Fruit fly (Drosophila melanogaster) whole organism, embryonic: ENCODE results near the gene CG4230.

Experiments
- Asciz ChIP-seq: fragments of 200-800 bp; sonication (Bioruptor generic); optimal IDR thresholded peaks from 2 replicates; lab custom pipeline; 2017; ENCODE audit warnings: missing biosample characterization, mild to moderate bottlenecking, missing genetic modification characterization, missing genetic modification reagents
- Bgb ChIP-seq: fragments of 200-800 bp; sonication (Bioruptor generic); IDR thresholded peaks from 2 replicates; pipeline ENCODE4 v1.3.6; 2022; ENCODE audit warnings: missing biosample characterization, missing genetic modification characterization; ENCODE audit not compliant: partially characterized antibody
- CG12219 ChIP-seq: fragments of 200-800 bp; sonication (Bioruptor generic); optimal IDR thresholded peaks from 3 replicates; lab custom pipeline; 2018; ENCODE audit warnings: missing biosample characterization, mild to moderate bottlenecking, missing genetic modification characterization
- CG13287 ChIP-seq: fragments of 200-800 bp; sonication (Bioruptor generic); IDR thresholded peaks from 2 replicates; pipeline ENCODE4 v1.3.6; 2022; ENCODE audit warnings: missing biosample characterization, missing genetic modification characterization; ENCODE audit not compliant: partially characterized antibody
- CG14014 ChIP-seq: fragments of 200-800 bp; sonication (Bioruptor generic); IDR thresholded peaks from 2 replicates; pipeline ENCODE4 v1.3.6; 2022; ENCODE audit warnings: missing biosample characterization, missing genetic modification characterization
- CG14710 ChIP-seq: fragments of 200-800 bp; sonication (Bioruptor generic); optimal IDR thresholded peaks from 3 replicates; lab custom pipeline; 2019; ENCODE audit warnings: missing biosample characterization, mild to moderate bottlenecking, missing genetic modification characterization, moderate library complexity
- CG14860 ChIP-seq: fragments of 200-800 bp; sonication (Bioruptor generic); IDR thresholded peaks from 3 replicates; pipeline ENCODE4 v1.3.6; 2022; ENCODE audit warnings: missing biosample characterization, missing genetic modification characterization; ENCODE audit not compliant: partially characterized antibody
- CG16779 ChIP-seq: fragments of 200-800 bp; sonication (Bioruptor generic); IDR thresholded peaks from 2 replicates; pipeline ENCODE4 v1.3.6; 2022; ENCODE audit warnings: missing biosample characterization, missing genetic modification characterization
- CG16813 ChIP-seq: fragments of 200-800 bp; sonication (Bioruptor generic); IDR thresholded peaks from 3 replicates; pipeline ENCODE4 v1.3.6; 2022; ENCODE audit warnings: missing biosample characterization, missing genetic modification characterization; ENCODE audit not compliant: partially characterized antibody
- CG17361 ChIP-seq: fragments of 200-800 bp; sonication (Bioruptor generic); IDR thresholded peaks from 3 replicates; pipeline ENCODE4 v1.3.6; 2022; ENCODE audit warnings: missing biosample characterization, missing genetic modification characterization
- CG17912 ChIP-seq: fragments of 200-800 bp; sonication (Bioruptor generic); optimal IDR thresholded peaks from 2 replicates; lab custom pipeline; 2018; ENCODE audit warnings: missing biosample characterization, mild to moderate bottlenecking, missing genetic modification characterization
- CG6654 ChIP-seq: fragments of 200-800 bp; sonication (Bioruptor generic); optimal IDR thresholded peaks from 2 replicates; lab custom pipeline; 2017; ENCODE audit warnings: missing biosample characterization, mild to moderate bottlenecking, missing genetic modification characterization
- CG6791 ChIP-seq: fragments of 200-800 bp; sonication (Bioruptor generic); IDR thresholded peaks from 3 replicates; pipeline ENCODE4 v1.3.6; 2022; ENCODE audit warnings: missing biosample characterization, missing genetic modification characterization; ENCODE audit not compliant: partially characterized antibody
- CG7963 ChIP-seq: fragments of 200-800 bp; sonication (Bioruptor generic); IDR thresholded peaks from 3 replicates; pipeline ENCODE4 v1.3.6; 2022; ENCODE audit warnings: missing biosample characterization, missing genetic modification characterization; ENCODE audit not compliant: partially characterized antibody
- CG7987 ChIP-seq: fragments of 200-800 bp; sonication (Bioruptor generic); optimal IDR thresholded peaks from 2 replicates; lab custom pipeline; 2018; ENCODE audit warnings: missing biosample characterization, mild to moderate bottlenecking, missing genetic modification characterization, moderate library complexity
- CG8765 ChIP-seq: fragments of 200-800 bp; sonication (Bioruptor generic); IDR thresholded peaks from 2 replicates; pipeline ENCODE4 v1.3.6; 2022; ENCODE audit warnings: missing biosample characterization, missing genetic modification characterization
- CG9797 ChIP-seq: fragments of 200-800 bp; sonication (Bioruptor generic); optimal IDR thresholded peaks from 3 replicates; lab custom pipeline; 2018; ENCODE audit warnings: missing biosample characterization, mild to moderate bottlenecking, missing genetic modification characterization
- CG9932 ChIP-seq: fragments of 200-800 bp; sonication (Bioruptor generic); IDR thresholded peaks from 2 replicates; pipeline ENCODE4 v1.3.6; 2022; ENCODE audit warnings: missing biosample characterization, missing genetic modification characterization
- CoRest ChIP-seq: fragments of 200-800 bp; sonication (Bioruptor generic); optimal IDR thresholded peaks from 3 replicates; lab custom pipeline; 2018; ENCODE audit warnings: missing biosample characterization, mild to moderate bottlenecking, missing genetic modification characterization, moderate library complexity
- D19B ChIP-seq: fragments of 200-800 bp; sonication (Bioruptor generic); optimal IDR thresholded peaks from 2 replicates; lab custom pipeline; 2017; ENCODE audit warnings: missing biosample characterization, mild to moderate bottlenecking, missing genetic modification characterization
- Dll ChIP-seq: fragments of 200-800 bp; sonication (Bioruptor generic); IDR thresholded peaks from 4 replicates; pipeline ENCODE4 v1.3.6; 2022; ENCODE audit warnings: missing biosample characterization, missing genetic modification characterization; ENCODE audit not compliant: partially characterized antibody
- Doc2 ChIP-seq: fragments of 200-800 bp; sonication (Bioruptor generic); IDR thresholded peaks from 2 replicates; pipeline ENCODE4 v1.3.6; 2022; ENCODE audit warnings: missing biosample characterization, missing genetic modification characterization
- Ets65A ChIP-seq: fragments of 200-800 bp; sonication (Bioruptor generic); peaks from one replicate; lab custom pipeline; 2016; ENCODE audit warnings: missing biosample characterization, missing genetic modification characterization
- HLH4C ChIP-seq: fragments of 200-800 bp; sonication (Bioruptor generic); IDR thresholded peaks from 3 replicates; pipeline ENCODE4 v1.3.6; 2022; ENCODE audit warnings: missing biosample characterization, missing genetic modification characterization; ENCODE audit not compliant: partially characterized antibody
- Mad ChIP-seq: fragments of 200-800 bp; sonication (Bioruptor generic); optimal IDR thresholded peaks from 2 replicates; lab custom pipeline; 2016; ENCODE audit warnings: missing biosample characterization, missing genetic modification characterization
- NC2α ChIP-seq: fragments of 200-800 bp; sonication (Bioruptor generic); optimal IDR thresholded peaks from 2 replicates; lab custom pipeline; 2016; ENCODE audit warnings: missing biosample characterization, missing genetic modification characterization
- Scr ChIP-seq: fragments of 200-800 bp; sonication (Bioruptor generic); IDR thresholded peaks from 2 replicates; pipeline ENCODE4 v1.3.6; 2022; ENCODE audit warnings: missing biosample characterization, missing genetic modification characterization; ENCODE audit not compliant: partially characterized antibody
- ato ChIP-seq: fragments of 200-800 bp; sonication (Bioruptor generic); IDR thresholded peaks from 2 replicates; pipeline ENCODE4 v1.3.6; 2022; ENCODE audit warnings: missing biosample characterization, missing genetic modification characterization; ENCODE audit not compliant: partially characterized antibody
- bbx ChIP-seq: fragments of 200-800 bp; sonication (Bioruptor generic); IDR thresholded peaks from 2 replicates; pipeline ENCODE4 v1.3.6; 2022; ENCODE audit warnings: missing biosample characterization, missing genetic modification characterization; ENCODE audit not compliant: partially characterized antibody
- chinmo ChIP-seq: fragments of 200-800 bp; sonication (Bioruptor generic); IDR thresholded peaks from 4 replicates; pipeline ENCODE4 v1.3.6; 2022; ENCODE audit warnings: missing biosample characterization, missing genetic modification characterization; ENCODE audit not compliant: partially characterized antibody
- ftz-f1 ChIP-seq: fragments of 200-800 bp; sonication (Bioruptor generic); optimal IDR thresholded peaks from 2 replicates; lab custom pipeline; 2016; ENCODE audit warnings: missing biosample characterization, missing genetic modification characterization
- fu2 ChIP-seq: fragments of 200-800 bp; sonication (Bioruptor generic); optimal IDR thresholded peaks from 2 replicates; lab custom pipeline; 2016; ENCODE audit warnings: missing biosample characterization, missing genetic modification characterization
- hb ChIP-seq: fragments of 200-800 bp; sonication (Bioruptor generic); IDR thresholded peaks from 3 replicates; pipeline ENCODE4 v1.3.6; 2022; ENCODE audit warnings: missing biosample characterization, missing genetic modification characterization; ENCODE audit not compliant: partially characterized antibody
- nerfin-2 ChIP-seq: fragments of 200-800 bp; sonication (Bioruptor generic); IDR thresholded peaks from 2 replicates; pipeline ENCODE4 v1.3.6; 2022; ENCODE audit warnings: missing biosample characterization, missing genetic modification characterization; ENCODE audit not compliant: partially characterized antibody
- onecut ChIP-seq: fragments of 200-800 bp; sonication (Bioruptor generic); IDR thresholded peaks from 2 replicates; pipeline ENCODE4 v1.3.6; 2022; ENCODE audit warnings: missing biosample characterization, missing genetic modification characterization
- psq ChIP-seq: fragments of 200-800 bp; sonication (Bioruptor generic); optimal IDR thresholded peaks from 2 replicates; lab custom pipeline; 2017; ENCODE audit warnings: missing biosample characterization, missing genetic modification characterization
- sd ChIP-seq: fragments of 200-800 bp; sonication (Bioruptor generic); optimal IDR thresholded peaks from 3 replicates; lab custom pipeline; 2018; ENCODE audit warnings: missing biosample characterization, mild to moderate bottlenecking, missing genetic modification characterization, moderate library complexity
- sna ChIP-seq: fragments of 200-800 bp; sonication (Bioruptor generic); IDR thresholded peaks from 2 replicates; pipeline ENCODE4 v1.3.6; 2022; ENCODE audit warnings: missing biosample characterization, missing genetic modification characterization; ENCODE audit not compliant: partially characterized antibody
- tna ChIP-seq: fragments of 200-800 bp; sonication (Bioruptor generic); IDR thresholded peaks from 2 replicates; pipeline ENCODE4 v1.3.6; 2022; ENCODE audit warnings: missing biosample characterization, missing genetic modification characterization; ENCODE audit not compliant: partially characterized antibody
- trem ChIP-seq: fragments of 200-800 bp; optimal IDR thresholded peaks from 3 replicates; lab custom pipeline; 2019; ENCODE audit warnings: missing biosample characterization, mild to moderate bottlenecking, missing genetic modification characterization, moderate library complexity
- vnd ChIP-seq: fragments of 200-800 bp; sonication (Bioruptor generic); IDR thresholded peaks from 3 replicates; pipeline ENCODE4 v1.3.6; 2022; ENCODE audit warnings: missing biosample characterization, missing genetic modification characterization; ENCODE audit not compliant: partially characterized antibody

The CG4230 gene

DNA sequence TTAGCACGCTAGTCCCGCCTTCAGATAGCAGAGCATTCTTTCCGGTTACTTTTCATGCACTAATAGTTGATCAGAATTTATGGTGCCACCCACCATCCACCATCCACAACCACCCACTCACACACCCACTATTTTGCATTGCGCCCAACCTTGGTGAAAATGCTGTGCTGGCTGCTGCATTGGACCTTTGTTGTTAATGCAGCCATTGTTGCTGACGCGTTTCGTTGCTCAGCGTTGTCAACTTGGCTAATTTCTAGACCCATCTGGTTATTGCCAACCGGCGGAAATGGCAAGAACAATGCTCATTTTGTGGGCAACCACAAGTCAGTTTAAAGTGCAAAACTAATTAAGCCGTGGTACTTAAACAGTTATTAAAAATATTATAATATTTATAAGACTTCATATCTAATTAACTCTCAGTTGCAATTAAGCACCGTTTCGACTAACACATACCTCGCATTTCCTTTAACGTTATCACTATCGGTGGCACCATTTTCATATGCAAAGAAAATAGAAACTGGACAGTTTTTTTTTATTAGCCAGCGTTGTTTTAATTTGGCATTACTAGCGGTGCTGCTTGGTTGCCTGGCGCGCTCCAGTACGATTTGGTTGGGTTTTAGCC lies 7.3 kb upstream of the CG4230 start:
- peak; percentile 76 for TF ChIP-seq Ets65A (GFP tag; lab: Kevin White, UChicago)
- 0 out of 4 replicates have a peak, but pooled peaks have one; percentile 37 for TF ChIP-seq chinmo (GFP tag; lab: Robert Waterston, UW)
- TF ChIP-seq CG6791 (GFP tag; lab: Robert Waterston, UW): peak; percentile 76
- no peak for TF ChIP-seq CG7987 (GFP tag; lab: Kevin White, UChicago)
- peak; percentile 62; the same call in 1 of the 3 replicates for TF ChIP-seq hb (GFP tag; lab: Robert Waterston, UW)
- TF ChIP-seq ato (GFP tag; lab: Robert Waterston, UW): peak; percentile 53
- no peak for TF ChIP-seq CG17361 (GFP tag; lab: Robert Waterston, UW)
- TF ChIP-seq CG13287 (GFP tag; lab: Robert Waterston, UW): peak; percentile 21; the same call in 1 of the 2 replicates
- TF ChIP-seq CG14014: no peak
- TF ChIP-seq NC2α (GFP tag; lab: Kevin White, UChicago): no peak
- TF ChIP-seq Dll (GFP tag; lab: Robert Waterston, UW): 0 out of 4 replicates have a peak, but pooled peaks have one; percentile 41
- peak; percentile 74 for TF ChIP-seq nerfin-2 (GFP tag; lab: Robert Waterston, UW)
- TF ChIP-seq sna (GFP tag; lab: Robert Waterston, UW): 0 out of 2 replicates have a peak, but pooled peaks have one; percentile 54
- peak; percentile 53 for TF ChIP-seq Bgb
- no peak for TF ChIP-seq fu2
- TF ChIP-seq bbx (GFP tag; lab: Robert Waterston, UW): peak; percentile 42; the same call in 1 of the 2 replicates
- TF ChIP-seq HLH4C: peak; percentile 87
- TF ChIP-seq CG14860: peak; percentile 71
- peak; percentile 54 for TF ChIP-seq vnd (GFP tag; lab: Robert Waterston, UW)
- TF ChIP-seq CG7963 (GFP tag; lab: Robert Waterston, UW): peak; percentile 73; the same call in 1 of the 3 replicates
- TF ChIP-seq CoRest (tag; lab: Kevin White, UChicago): no peak
- TF ChIP-seq D19B (GFP tag; lab: Kevin White, UChicago): peak; percentile 26
- peak; percentile 57 for TF ChIP-seq Scr (GFP tag; lab: Robert Waterston, UW)
- peak; percentile 69 for TF ChIP-seq CG16813
- no peak for TF ChIP-seq sd (tag; lab: Kevin White, UChicago)
- peak; percentile 79 for TF ChIP-seq tna (GFP tag; lab: Robert Waterston, UW)

DNA sequence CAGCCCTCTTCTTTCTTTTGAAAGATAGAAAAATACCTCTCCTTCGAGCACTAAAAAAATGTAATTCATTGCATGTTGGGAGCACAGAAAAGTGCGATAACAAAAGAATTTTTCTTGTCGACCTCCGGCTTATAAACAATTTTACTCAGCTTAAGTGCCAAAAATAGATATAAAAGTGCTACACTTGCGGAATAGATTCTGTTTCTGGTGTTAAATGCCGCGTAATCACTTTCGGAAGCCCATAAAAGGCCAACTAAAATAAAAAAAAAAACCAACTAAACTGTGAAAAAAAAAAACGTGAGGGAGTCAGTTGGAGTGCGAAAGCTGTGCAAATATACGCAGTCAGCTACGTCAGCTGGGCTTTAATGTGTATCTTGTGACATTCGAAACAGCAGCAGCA lies 6.4 kb upstream of the CG4230 start:
- TF ChIP-seq Asciz (GFP tag; lab: Kevin White, UChicago): no peak
- TF ChIP-seq CG9932 (GFP tag; lab: Robert Waterston, UW): no peak
- TF ChIP-seq CG14710 (tag; lab: Kevin White, UChicago): no peak
- no peak for TF ChIP-seq Mad
- TF ChIP-seq Doc2 (GFP tag; lab: Robert Waterston, UW): no peak
- no peak for TF ChIP-seq CG17912 (GFP tag; lab: Kevin White, UChicago)
- no peak for TF ChIP-seq psq (GFP tag; lab: Kevin White, UChicago)
- TF ChIP-seq CG9797: no peak
- no peak for TF ChIP-seq CG6654 (GFP tag; lab: Kevin White, UChicago)
- no peak for TF ChIP-seq CG16779 (GFP tag; lab: Robert Waterston, UW)
- TF ChIP-seq CG12219 (GFP tag; lab: Kevin White, UChicago): no peak
- TF ChIP-seq onecut: no peak
- TF ChIP-seq CG8765 (GFP tag; lab: Robert Waterston, UW): no peak
- no peak for TF ChIP-seq trem (tag; lab: Kevin White, UChicago)
- no peak for TF ChIP-seq ftz-f1 (GFP tag; lab: Kevin White, UChicago)
